Worm (Caenorhabditis elegans) whole organism, late embryonic: ENCODE results near the gene vps-53.

ENCODE experiments used
- F13H6.1 ChIP-seq: sonication (generic microtip); optimal IDR thresholded peaks from 2 replicates; lab custom pipeline; 2016; ENCODE audit warnings: missing genetic modification characterization, missing compliant biosample characterization
- T23F11.4 ChIP-seq: fragments of 200-800 bp; sonication (Bioruptor generic); optimal IDR thresholded peaks from 2 replicates; lab custom pipeline; 2018; ENCODE audit warnings: mild to moderate bottlenecking, missing genetic modification characterization, missing compliant biosample characterization
- Y22D7AL.16 ChIP-seq: sonication (generic microtip); optimal IDR thresholded peaks from 2 replicates; lab custom pipeline; 2016; ENCODE audit warnings: missing genetic modification characterization, missing compliant biosample characterization
- ahr-1 ChIP-seq: sonication (generic microtip); optimal IDR thresholded peaks from 2 replicates; lab custom pipeline; 2016; ENCODE audit warnings: missing genetic modification characterization, missing compliant biosample characterization
- ceh-14 ChIP-seq: sonication (generic microtip); optimal IDR thresholded peaks from 2 replicates; lab custom pipeline; 2016; ENCODE audit warnings: missing genotype, missing genetic modification characterization, missing compliant biosample characterization
- ceh-19 ChIP-seq: fragments of 200-800 bp; sonication (Bioruptor generic); optimal IDR thresholded peaks from 2 replicates; lab custom pipeline; 2018; ENCODE audit warnings: mild to moderate bottlenecking, missing genetic modification characterization, missing compliant biosample characterization
- ceh-2 ChIP-seq: sonication (generic microtip); optimal IDR thresholded peaks from 2 replicates; lab custom pipeline; 2016; ENCODE audit warnings: missing genotype, missing genetic modification characterization, missing compliant biosample characterization
- ceh-22 ChIP-seq: sonication (generic microtip); optimal IDR thresholded peaks from 2 replicates; lab custom pipeline; 2017; ENCODE audit warnings: missing biosample characterization, missing genetic modification characterization
- ceh-24 ChIP-seq: sonication (generic microtip); optimal IDR thresholded peaks from 2 replicates; lab custom pipeline; 2016; ENCODE audit warnings: mild to moderate bottlenecking, missing genetic modification characterization, missing compliant biosample characterization
- ceh-31 ChIP-seq: sonication (generic microtip); optimal IDR thresholded peaks from 2 replicates; lab custom pipeline; 2016; ENCODE audit warnings: missing genetic modification characterization, missing compliant biosample characterization
- ceh-34 ChIP-seq: sonication (generic microtip); optimal IDR thresholded peaks from 2 replicates; lab custom pipeline; 2016; ENCODE audit warnings: mild to moderate bottlenecking, missing genetic modification characterization, missing compliant biosample characterization
- ceh-45 ChIP-seq: fragments of 200-800 bp; sonication (Bioruptor generic); IDR thresholded peaks from 2 replicates; pipeline ENCODE4 v1.3.6; 2022; ENCODE audit warnings: missing genetic modification reagents, missing genetic modification characterization, missing compliant biosample characterization
- ceh-48 ChIP-seq: sonication (generic microtip); optimal IDR thresholded peaks from 2 replicates; lab custom pipeline; 2016; ENCODE audit warnings: missing genetic modification characterization, inconsistent platforms, missing compliant biosample characterization
- ceh-6 ChIP-seq: fragments of 200-800 bp; sonication (Bioruptor generic); optimal IDR thresholded peaks from 2 replicates; lab custom pipeline; 2018; ENCODE audit warnings: mild to moderate bottlenecking, missing genetic modification characterization, missing compliant biosample characterization
- che-1 ChIP-seq: sonication (generic microtip); optimal IDR thresholded peaks from 2 replicates; lab custom pipeline; 2016; ENCODE audit warnings: mild to moderate bottlenecking, missing genetic modification characterization, missing compliant biosample characterization
- ets-4 ChIP-seq: sonication (generic microtip); optimal IDR thresholded peaks from 2 replicates; lab custom pipeline; 2016; ENCODE audit warnings: missing genetic modification characterization, missing compliant biosample characterization
- fax-1 ChIP-seq: sonication (generic microtip); optimal IDR thresholded peaks from 2 replicates; lab custom pipeline; 2016; ENCODE audit warnings: missing genotype, missing genetic modification characterization, missing compliant biosample characterization
- fkh-10 ChIP-seq: fragments of 150-350 bp; optimal IDR thresholded peaks from 2 replicates; lab custom pipeline; 2014; ENCODE audit warnings: missing biosample characterization, missing genetic modification reagents, missing genetic modification characterization
- fkh-6 ChIP-seq: sonication (generic microtip); optimal IDR thresholded peaks from 2 replicates; lab custom pipeline; 2016; ENCODE audit warnings: missing genetic modification characterization, missing compliant biosample characterization
- hlh-13 ChIP-seq: fragments of 200-800 bp; sonication (Bioruptor generic); optimal IDR thresholded peaks from 2 replicates; lab custom pipeline; 2018; ENCODE audit warnings: mild to moderate bottlenecking, missing genetic modification characterization, missing compliant biosample characterization
- hlh-15 ChIP-seq: sonication (generic microtip); optimal IDR thresholded peaks from 2 replicates; lab custom pipeline; 2016; ENCODE audit warnings: missing genetic modification characterization, missing compliant biosample characterization
- hlh-6 ChIP-seq: sonication (generic microtip); optimal IDR thresholded peaks from 2 replicates; lab custom pipeline; 2016; ENCODE audit warnings: missing genotype, missing genetic modification characterization, missing compliant biosample characterization
- lim-6 ChIP-seq: sonication (generic microtip); optimal IDR thresholded peaks from 2 replicates; lab custom pipeline; 2016; ENCODE audit warnings: missing genetic modification characterization, missing compliant biosample characterization
- lin-11 ChIP-seq: fragments of 200-800 bp; sonication (Bioruptor generic); optimal IDR thresholded peaks from 2 replicates; lab custom pipeline; 2018; ENCODE audit warnings: mild to moderate bottlenecking, missing genetic modification characterization, missing compliant biosample characterization
- nhr-232 ChIP-seq: sonication (generic microtip); optimal IDR thresholded peaks from 2 replicates; lab custom pipeline; 2016; ENCODE audit warnings: missing genetic modification characterization, missing compliant biosample characterization
- pag-3 ChIP-seq: sonication (generic microtip); optimal IDR thresholded peaks from 2 replicates; lab custom pipeline; 2016; ENCODE audit warnings: missing compliant biosample characterization, missing genetic modification characterization, borderline replicate concordance
- pax-1 ChIP-seq: fragments of 150-350 bp; optimal IDR thresholded peaks from 2 replicates; lab custom pipeline; 2014; ENCODE audit warnings: missing biosample characterization, missing genetic modification characterization
- pha-2 ChIP-seq: sonication (generic microtip); optimal IDR thresholded peaks from 2 replicates; lab custom pipeline; 2017; ENCODE audit warnings: mild to moderate bottlenecking, missing genetic modification characterization, missing compliant biosample characterization
- pqm-1 ChIP-seq: sonication (generic microtip); optimal IDR thresholded peaks from 2 replicates; lab custom pipeline; 2016; ENCODE audit warnings: missing genetic modification characterization, missing compliant biosample characterization
- pros-1 ChIP-seq: fragments of 150-350 bp; optimal IDR thresholded peaks from 2 replicates; lab custom pipeline; 2014; ENCODE audit warnings: missing biosample characterization, missing genetic modification reagents, missing genetic modification characterization
- ref-2 ChIP-seq: sonication (generic microtip); optimal IDR thresholded peaks from 2 replicates; lab custom pipeline; 2016; ENCODE audit warnings: missing genetic modification characterization, missing compliant biosample characterization
- sox-2 ChIP-seq: fragments of 200-800 bp; sonication (Bioruptor generic); IDR thresholded peaks from 2 replicates; pipeline ENCODE4 v1.3.6; 2022; ENCODE audit warnings: missing genetic modification reagents, missing genetic modification characterization, missing compliant biosample characterization
- sox-4 ChIP-seq: sonication (generic microtip); optimal IDR thresholded peaks from 2 replicates; lab custom pipeline; 2017; ENCODE audit warnings: mild to moderate bottlenecking, missing genetic modification characterization, inconsistent platforms, missing compliant biosample characterization
- syd-9 ChIP-seq: sonication (generic microtip); optimal IDR thresholded peaks from 2 replicates; lab custom pipeline; 2016; ENCODE audit warnings: mild to moderate bottlenecking, missing genetic modification characterization, moderate library complexity, missing compliant biosample characterization
- tbx-7 ChIP-seq: sonication (generic microtip); optimal IDR thresholded peaks from 2 replicates; lab custom pipeline; 2016; ENCODE audit warnings: missing genotype, missing genetic modification characterization, missing compliant biosample characterization
- unc-55 ChIP-seq: sonication (generic microtip); optimal IDR thresholded peaks from 2 replicates; lab custom pipeline; 2017; ENCODE audit warnings: missing biosample characterization, missing genetic modification reagents, missing genetic modification characterization
- unc-86 ChIP-seq: sonication (generic microtip); optimal IDR thresholded peaks from 2 replicates; lab custom pipeline; 2016; ENCODE audit warnings: missing genetic modification characterization, missing compliant biosample characterization

vps-53 gene

DNA sequence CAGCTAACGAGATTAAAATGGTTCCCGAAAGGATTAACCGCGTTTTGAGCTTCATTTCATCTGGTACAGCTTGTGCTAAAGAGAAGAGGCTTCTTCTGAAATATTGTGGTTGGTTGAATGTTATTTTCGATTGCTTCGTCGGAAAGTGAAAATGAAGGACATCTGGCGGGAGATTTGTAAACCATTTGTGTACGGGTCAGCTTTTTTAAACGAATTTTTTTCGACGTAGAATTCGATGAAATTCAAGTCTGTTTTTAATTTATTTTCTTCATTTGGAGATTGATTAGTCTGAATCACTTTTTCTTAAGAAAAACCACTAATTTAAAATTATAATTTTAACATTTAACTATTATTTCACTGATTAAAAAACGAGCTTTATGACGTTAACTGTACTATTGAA is 22.9 kb upstream of the vps-53 start, which contains the start of gene sqv-3:
Gene sqv-3 (minus strand): TSS at position 101 of the 400 bp plus-strand sequence.
- no peak for TF ChIP-seq ceh-19
- no peak for TF ChIP-seq ceh-31
- no peak for TF ChIP-seq pag-3 (tag; lab: Kevin White, UChicago)
- no peak for TF ChIP-seq ceh-34 (tag; lab: Kevin White, UChicago)
- no peak for TF ChIP-seq ref-2
- no peak for TF ChIP-seq ceh-22 (tag; lab: Kevin White, UChicago)
- no peak for TF ChIP-seq sox-4 (tag; lab: Kevin White, UChicago)
- TF ChIP-seq tbx-7 (tag; lab: Kevin White, UChicago): no peak
- no peak for TF ChIP-seq unc-55 (GFP tag; lab: Kevin White, UChicago)
- no peak for TF ChIP-seq fkh-6 (tag; lab: Kevin White, UChicago)
- no peak for TF ChIP-seq syd-9 (tag; lab: Kevin White, UChicago)
- TF ChIP-seq Y22D7AL.16 (tag; lab: Kevin White, UChicago): no peak
- no peak for TF ChIP-seq hlh-13 (GFP tag; lab: Kevin White, UChicago)
- TF ChIP-seq sox-2 (GFP tag; lab: Robert Waterston, UW): no peak
- TF ChIP-seq T23F11.4: no peak
- no peak for TF ChIP-seq fax-1 (tag; lab: Kevin White, UChicago)
- TF ChIP-seq F13H6.1 (tag; lab: Kevin White, UChicago): no peak
- TF ChIP-seq nhr-232 (tag; lab: Kevin White, UChicago): no peak
- no peak for TF ChIP-seq ceh-24 (tag; lab: Kevin White, UChicago)
- TF ChIP-seq, all 69 proteins: peak for 0

DNA sequence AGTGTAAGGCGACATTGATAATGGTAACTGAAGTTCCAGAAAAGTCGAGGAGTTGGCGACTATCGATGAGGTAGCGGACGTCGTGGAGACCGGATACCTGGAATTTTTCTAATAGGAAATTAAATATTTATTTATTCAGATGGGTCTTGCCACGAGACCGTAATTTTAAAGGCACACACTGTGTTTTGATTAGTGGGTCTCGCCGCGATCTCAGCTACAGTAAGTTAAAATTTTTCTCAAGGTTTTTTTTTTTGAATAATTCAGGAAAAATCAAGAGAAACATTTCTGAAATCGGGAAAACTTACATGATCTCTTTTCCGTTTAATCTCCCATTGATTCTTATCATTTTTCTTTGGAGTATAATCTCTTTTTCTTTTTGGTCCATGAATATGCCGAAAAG is 21.8 kb upstream of the vps-53 start:
- no peak for TF ChIP-seq hlh-6
- TF ChIP-seq nhr-232 (tag; lab: Kevin White, UChicago): no peak
- no peak for TF ChIP-seq ceh-45
- TF ChIP-seq unc-86 (tag; lab: Kevin White, UChicago): no peak
- no peak for TF ChIP-seq ets-4 (tag; lab: Kevin White, UChicago)
- TF ChIP-seq ceh-6 (GFP tag; lab: Kevin White, UChicago): no peak
- TF ChIP-seq F13H6.1 (tag; lab: Kevin White, UChicago): no peak
- no peak for TF ChIP-seq pros-1 (tag; lab: Kevin White, UChicago)
- TF ChIP-seq ahr-1: no peak
- TF ChIP-seq lim-6: no peak
- no peak for TF ChIP-seq ceh-2 (tag; lab: Kevin White, UChicago)
- no peak for TF ChIP-seq ceh-34 (tag; lab: Kevin White, UChicago)
- no peak for TF ChIP-seq pha-2 (tag; lab: Kevin White, UChicago)
- TF ChIP-seq pax-1 (tag; lab: Kevin White, UChicago): no peak

DNA sequence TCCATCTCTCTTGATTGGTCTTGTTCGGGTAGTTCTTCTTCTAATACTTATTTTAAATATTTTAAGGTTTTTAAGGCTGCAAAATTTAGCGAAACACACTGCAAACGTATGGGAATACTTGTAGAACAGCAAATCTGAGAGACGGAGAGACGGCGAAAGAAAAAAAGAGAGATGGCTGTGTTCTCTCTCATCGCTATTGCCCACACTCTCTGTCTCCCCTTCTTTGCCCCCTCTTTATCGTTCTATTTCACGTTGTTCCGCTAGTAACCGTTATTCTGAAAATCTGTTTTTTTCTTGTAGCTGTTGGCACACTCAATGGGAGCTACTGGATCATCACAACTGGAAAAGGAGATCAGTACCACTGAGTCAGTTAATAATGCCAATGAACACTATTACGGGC is 19.0 kb upstream of the vps-53 start, which contains the start of gene usp-46:
Gene usp-46 (plus strand): TSS at position 301 of the 400 bp plus-strand sequence.
- no peak for TF ChIP-seq tbx-7 (tag; lab: Kevin White, UChicago)
- TF ChIP-seq ceh-31: peak; percentile 16
- TF ChIP-seq pax-1 (tag; lab: Kevin White, UChicago): peak; percentile 43

DNA sequence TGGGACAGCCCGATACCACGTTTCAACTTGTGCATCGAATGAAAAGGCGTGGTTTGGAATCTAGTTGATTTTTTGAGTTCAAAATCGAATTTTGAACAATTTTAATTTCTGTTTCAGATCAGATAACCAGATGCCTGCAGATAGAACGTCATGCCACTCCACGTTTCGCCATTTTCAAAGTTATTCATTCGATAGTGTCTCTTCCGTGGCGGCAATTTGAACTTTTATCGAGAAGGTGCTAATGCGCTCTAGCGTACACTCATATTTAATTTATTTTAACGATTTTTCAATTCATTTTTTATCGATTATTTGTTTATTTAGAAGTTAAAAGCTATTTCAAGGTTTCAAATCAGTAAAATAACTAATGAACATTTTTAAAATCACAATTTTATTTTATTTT is 18.6 kb upstream of the vps-53 start:
- TF ChIP-seq hlh-15 (tag; lab: Kevin White, UChicago): no peak
- no peak for TF ChIP-seq ceh-31
- TF ChIP-seq ceh-48 (tag; lab: Kevin White, UChicago): no peak
- TF ChIP-seq ref-2: no peak
- TF ChIP-seq unc-55 (GFP tag; lab: Kevin White, UChicago): no peak
- TF ChIP-seq ceh-14 (tag; lab: Kevin White, UChicago): no peak
- no peak for TF ChIP-seq fkh-10
- no peak for TF ChIP-seq ceh-24 (tag; lab: Kevin White, UChicago)
- no peak for TF ChIP-seq ceh-6 (GFP tag; lab: Kevin White, UChicago)

DNA sequence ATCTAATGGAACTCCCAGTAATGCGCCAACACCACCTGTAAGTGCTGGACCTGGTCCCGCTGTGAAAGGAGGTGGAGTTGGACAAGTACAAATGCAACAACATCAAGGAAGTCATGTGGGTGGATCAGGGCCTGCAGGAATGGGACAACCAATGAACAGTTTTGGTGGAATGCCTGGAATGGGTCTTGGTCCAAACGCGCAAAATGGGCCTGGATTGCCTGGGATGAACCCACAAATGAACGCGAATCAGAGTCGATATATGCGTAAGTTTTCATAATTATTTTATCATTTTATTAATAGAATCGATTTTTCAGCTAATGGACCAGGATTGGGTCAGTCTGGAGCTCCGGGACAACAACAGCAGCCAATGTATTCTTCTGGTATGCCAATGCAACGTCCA is 15.1 kb upstream of the vps-53 start:
- TF ChIP-seq hlh-15 (tag; lab: Kevin White, UChicago): no peak
- no peak for TF ChIP-seq ceh-14 (tag; lab: Kevin White, UChicago)
- no peak for TF ChIP-seq pqm-1 (tag; lab: Kevin White, UChicago)
- TF ChIP-seq lin-11: no peak
- no peak for TF ChIP-seq pax-1 (tag; lab: Kevin White, UChicago)
- no peak for TF ChIP-seq ceh-2 (tag; lab: Kevin White, UChicago)
- no peak for TF ChIP-seq che-1 (tag; lab: Kevin White, UChicago)
- no peak for TF ChIP-seq sox-4 (tag; lab: Kevin White, UChicago)
